Worm (Caenorhabditis elegans) whole organism, L1 larva: Measurements from ENCODE around the gene ZC155.2.

Experiments used
- dpl-1 ChIP-seq, 3 experiments: fragments of 150-350 bp in 2 of 3; sonication (generic microtip) in 1 of 3; optimal IDR thresholded peaks; 2 replicates each; lab custom pipeline; 2014 to 2017; ENCODE audit warnings: missing biosample characterization in 3 of 3, missing genetic modification characterization in 3 of 3, missing genetic modification reagents in 3 of 3
- dsc-1 ChIP-seq: sonication (generic microtip); optimal IDR thresholded peaks from 2 replicates; lab custom pipeline; 2016; ENCODE audit warnings: mild to moderate bottlenecking, missing genetic modification characterization, missing compliant biosample characterization
- elt-2 ChIP-seq: sonication (generic microtip); optimal IDR thresholded peaks from 2 replicates; lab custom pipeline; 2016; ENCODE audit warnings: missing genetic modification characterization, mild to moderate bottlenecking, inconsistent platforms, missing compliant biosample characterization, missing genetic modification reagents
- lin-15B ChIP-seq: fragments of 150-350 bp; sonication (generic microtip); optimal IDR thresholded peaks from 3 replicates; lab custom pipeline; 2014; ENCODE audit warnings: missing biosample characterization, missing genetic modification characterization
- nhr-237 ChIP-seq: fragments of 150-350 bp; optimal IDR thresholded peaks from 2 replicates; lab custom pipeline; 2014; ENCODE audit warnings: missing biosample characterization, missing genetic modification characterization
- nhr-76 ChIP-seq: sonication (generic microtip); optimal IDR thresholded peaks from 2 replicates; lab custom pipeline; 2017; ENCODE audit warnings: missing biosample characterization, missing genetic modification characterization
- nhr-84 ChIP-seq: sonication (generic microtip); optimal IDR thresholded peaks from 2 replicates; lab custom pipeline; 2017; ENCODE audit warnings: missing biosample characterization, missing genetic modification characterization
- unc-62 ChIP-seq: fragments of 150-350 bp; optimal IDR thresholded peaks from 2 replicates; lab custom pipeline; 2014; ENCODE audit warnings: missing biosample characterization, missing genetic modification reagents, missing genetic modification characterization
- zip-4 ChIP-seq: fragments of 200-800 bp; sonication (Bioruptor generic); optimal IDR thresholded peaks from 2 replicates; lab custom pipeline; 2018; ENCODE audit warnings: mild to moderate bottlenecking, missing genetic modification characterization, moderate library complexity, missing compliant biosample characterization

DNA sequence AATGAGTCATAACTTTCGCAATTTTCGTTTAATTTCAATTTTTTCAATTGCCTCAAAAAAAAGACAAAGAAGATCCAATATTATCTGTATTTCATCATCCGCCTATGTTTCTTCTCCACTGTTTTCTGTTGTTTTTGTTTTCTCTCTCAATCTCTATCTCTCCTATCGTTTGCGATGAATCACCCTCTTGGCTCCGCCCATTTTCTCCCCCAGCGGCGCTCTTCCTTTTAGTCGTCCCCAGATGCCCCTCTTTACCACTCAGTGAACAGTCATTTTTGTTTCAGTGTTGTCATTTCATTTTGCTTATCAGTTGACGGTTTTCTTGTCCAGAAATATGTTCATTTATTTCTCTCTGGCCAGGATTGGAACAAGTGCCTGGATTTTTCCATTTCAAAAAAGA is 6.1 kb downstream of the ZC155.2 start:
- no peak for TF ChIP-seq dsc-1 (tag; lab: Kevin White, UChicago)
- no peak for TF ChIP-seq unc-62
- no peak for TF ChIP-seq lin-15B (tag; lab: Kevin White, UChicago)
- TF ChIP-seq dpl-1 (GFP tag; optimal IDR thresholded peaks at IDR 0.05; lab: Kevin White, UChicago) = no peak
- no peak for TF ChIP-seq nhr-76 (tag; lab: Kevin White, UChicago)
- no peak for TF ChIP-seq elt-2 (tag; lab: Kevin White, UChicago)
- TF ChIP-seq nhr-237 (tag; lab: Kevin White, UChicago) = no peak
- no peak for TF ChIP-seq nhr-84 (tag; lab: Kevin White, UChicago)
- TF ChIP-seq zip-4 = no peak
